Worm (Caenorhabditis elegans) whole organism, young adult: Measurements from ENCODE around the gene pals-18.
A peak's percentile ranks its signal among the peaks of the same experiment; 100 is the strongest.

Experiments
- D2030.7 ChIP-seq: fragments of 200-800 bp; sonication (Bioruptor generic); IDR thresholded peaks from 2 replicates; pipeline ENCODE4 v1.3.6; 2022; ENCODE audit warnings: missing genetic modification reagents, missing genetic modification characterization, missing compliant biosample characterization
- F33H1.4 ChIP-seq: fragments of 200-800 bp; sonication (Bioruptor generic); IDR thresholded peaks from 2 replicates; pipeline ENCODE4 v1.3.6; 2022; ENCODE audit warnings: missing genetic modification reagents, missing genetic modification characterization, missing compliant biosample characterization
- F49E8.2 ChIP-seq: sonication (generic microtip); optimal IDR thresholded peaks from 3 replicates; lab custom pipeline; 2017; ENCODE audit warnings: missing genetic modification characterization, mild to moderate bottlenecking, missing compliant biosample characterization, antibody characterized with exemption, moderate library complexity; ENCODE audit not compliant: insufficient read depth
- F52B5.7 ChIP-seq: sonication (generic microtip); optimal IDR thresholded peaks from 2 replicates; lab custom pipeline; 2016; ENCODE audit warnings: mild to moderate bottlenecking, missing genetic modification characterization, missing compliant biosample characterization
- K11D2.4 ChIP-seq: fragments of 200-800 bp; sonication (Bioruptor generic); IDR thresholded peaks from 2 replicates; pipeline ENCODE4 v1.3.6; 2022; ENCODE audit warnings: missing genetic modification reagents, missing genetic modification characterization, missing compliant biosample characterization
- T07F8.4 ChIP-seq: sonication (generic microtip); optimal IDR thresholded peaks from 2 replicates; lab custom pipeline; 2016; ENCODE audit warnings: mild to moderate bottlenecking, missing genetic modification characterization, moderate library complexity, missing compliant biosample characterization
- T26A5.8 ChIP-seq: sonication (generic microtip); optimal IDR thresholded peaks from 2 replicates; lab custom pipeline; 2016; ENCODE audit warnings: missing genetic modification characterization, missing compliant biosample characterization
- Y56A3A.18 ChIP-seq: fragments of 200-800 bp; sonication (Bioruptor generic); IDR thresholded peaks from 2 replicates; pipeline ENCODE4 v1.3.6; 2022; ENCODE audit warnings: missing genetic modification reagents, missing genetic modification characterization, missing compliant biosample characterization
- ama-1 ChIP-seq, 3 experiments: fragments of 150-350 bp in 1 of 3; sonication (generic microtip) in 2 of 3; optimal IDR thresholded peaks; 2 replicates each; lab custom pipeline; 2014 to 2018; ENCODE audit warnings: missing biosample characterization in 2 of 3, missing genetic modification characterization in 2 of 3, missing genetic modification reagents in 2 of 3
- aptf-3 ChIP-seq: fragments of 200-800 bp; sonication (Bioruptor generic); IDR thresholded peaks from 2 replicates; pipeline ENCODE4 v1.3.6; 2022; ENCODE audit warnings: missing genetic modification characterization, missing compliant biosample characterization
- atf-7 ChIP-seq: sonication (generic microtip); optimal IDR thresholded peaks from 2 replicates; lab custom pipeline; 2017; ENCODE audit warnings: mild to moderate bottlenecking, missing genetic modification characterization, missing compliant biosample characterization
- bed-1 ChIP-seq: fragments of 200-800 bp; sonication (Bioruptor generic); IDR thresholded peaks from 2 replicates; pipeline ENCODE4 v1.3.6; 2022; ENCODE audit warnings: missing genetic modification reagents, missing genetic modification characterization, missing compliant biosample characterization
- cebp-2 ChIP-seq: fragments of 200-800 bp; sonication (Bioruptor generic); IDR thresholded peaks from 2 replicates; pipeline ENCODE4 v1.3.6; 2022; ENCODE audit warnings: missing genetic modification characterization, missing compliant biosample characterization
- ceh-91 ChIP-seq: fragments of 200-800 bp; sonication (Bioruptor generic); IDR thresholded peaks from 2 replicates; pipeline ENCODE4 v1.3.6; 2022; ENCODE audit warnings: missing genetic modification reagents, missing genetic modification characterization, missing compliant biosample characterization
- die-1 ChIP-seq: sonication (generic microtip); optimal IDR thresholded peaks from 2 replicates; lab custom pipeline; 2016; ENCODE audit warnings: missing genotype, mild to moderate bottlenecking, missing genetic modification characterization, missing compliant biosample characterization
- him-1 ChIP-seq: sonication (generic microtip); optimal IDR thresholded peaks from 2 replicates; lab custom pipeline; 2016; ENCODE audit warnings: missing genotype, missing genetic modification reagents, missing genetic modification characterization, missing compliant biosample characterization
- hlh-12 ChIP-seq: sonication (generic microtip); optimal IDR thresholded peaks from 2 replicates; lab custom pipeline; 2016; ENCODE audit warnings: missing genetic modification characterization, missing compliant biosample characterization
- lag-1 ChIP-seq: fragments of 200-800 bp; sonication (Bioruptor generic); IDR thresholded peaks from 2 replicates; pipeline ENCODE4 v1.3.6; 2022; ENCODE audit warnings: missing genetic modification reagents, missing genetic modification characterization, missing compliant biosample characterization
- let-607 ChIP-seq, 2 experiments: fragments of 200-800 bp in 1 of 2; sonication (Bioruptor generic) in 1 of 2; sonication (generic microtip) in 1 of 2; optimal IDR thresholded peaks; 2 replicates each; lab custom pipeline; 2016 to 2018; ENCODE audit warnings: mild to moderate bottlenecking in 2 of 2, missing compliant biosample characterization in 2 of 2, missing genetic modification characterization in 2 of 2, moderate library complexity in 2 of 2, missing genotype in 1 of 2
- lin-35 ChIP-seq, 3 experiments: fragments of 150-350 bp in 2 of 3; sonication (generic microtip) in 1 of 3; optimal IDR thresholded peaks; 2 replicates each; lab custom pipeline; 2014 to 2018; ENCODE audit warnings: missing biosample characterization in 3 of 3, missing genetic modification characterization in 3 of 3, missing genetic modification reagents in 3 of 3
- lsy-27 ChIP-seq: sonication (generic microtip); optimal IDR thresholded peaks from 2 replicates; lab custom pipeline; 2017; ENCODE audit warnings: missing genetic modification characterization, mild to moderate bottlenecking, missing compliant biosample characterization, antibody characterized with exemption, missing genotype, borderline replicate concordance; ENCODE audit not compliant: insufficient read depth
- mcd-1 ChIP-seq: fragments of 200-800 bp; sonication (Bioruptor generic); IDR thresholded peaks from 2 replicates; pipeline ENCODE4 v1.3.6; 2022; ENCODE audit warnings: missing genetic modification reagents, missing genetic modification characterization, missing compliant biosample characterization
- nfyb-1 ChIP-seq: fragments of 200-800 bp; sonication (Bioruptor generic); IDR thresholded peaks from 2 replicates; pipeline ENCODE4 v1.3.6; 2022; ENCODE audit warnings: missing genetic modification reagents, missing genetic modification characterization, missing compliant biosample characterization
- nhr-80 ChIP-seq: sonication (generic microtip); optimal IDR thresholded peaks from 2 replicates; lab custom pipeline; 2016; ENCODE audit warnings: missing genetic modification characterization, missing compliant biosample characterization
- nhr-90 ChIP-seq: sonication (generic microtip); optimal IDR thresholded peaks from 2 replicates; lab custom pipeline; 2016; ENCODE audit warnings: missing genotype, mild to moderate bottlenecking, missing genetic modification characterization, missing compliant biosample characterization
- pha-4 ChIP-seq: fragments of 150-350 bp; sonication (generic microtip); optimal IDR thresholded peaks from 2 replicates; lab custom pipeline; 2014; ENCODE audit warnings: missing biosample characterization, missing genetic modification reagents, missing genetic modification characterization
- sea-2 ChIP-seq: fragments of 200-800 bp; sonication (Bioruptor generic); IDR thresholded peaks from 2 replicates; pipeline ENCODE4 v1.3.6; 2022; ENCODE audit warnings: missing genetic modification characterization, missing compliant biosample characterization
- tbx-9 ChIP-seq: sonication (generic microtip); optimal IDR thresholded peaks from 2 replicates; lab custom pipeline; 2016; ENCODE audit warnings: borderline replicate concordance, missing genetic modification characterization, inconsistent platforms, missing compliant biosample characterization
- tlf-1 ChIP-seq: fragments of 200-800 bp; sonication (Bioruptor generic); optimal IDR thresholded peaks from 2 replicates; lab custom pipeline; 2018; ENCODE audit warnings: mild to moderate bottlenecking, missing genetic modification characterization, missing compliant biosample characterization
- ztf-22 ChIP-seq: fragments of 200-800 bp; sonication (Bioruptor generic); optimal IDR thresholded peaks from 2 replicates; lab custom pipeline; 2018; ENCODE audit warnings: mild to moderate bottlenecking, missing genetic modification characterization, moderate library complexity, missing compliant biosample characterization
- ztf-25 ChIP-seq: fragments of 200-800 bp; sonication (Bioruptor generic); IDR thresholded peaks from 2 replicates; pipeline ENCODE4 v1.3.6; 2022; ENCODE audit warnings: missing genetic modification reagents, missing genetic modification characterization, missing compliant biosample characterization
- ztf-6 ChIP-seq: fragments of 200-800 bp; sonication (Bioruptor generic); IDR thresholded peaks from 2 replicates; pipeline ENCODE4 v1.3.6; 2022; ENCODE audit warnings: missing genetic modification reagents, missing genetic modification characterization, missing compliant biosample characterization

pals-18 gene

ce11 chrIII:1391752-1392151 is 11.5 kb upstream of the pals-18 start, which contains the start of gene pals-17:
pals-17 (minus strand) TSS chrIII:1391852.
- TF ChIP-seq ztf-6 (no peak), tlf-1 (no peak), K11D2.4 (GFP tag; lab: Robert Waterston, UW) (no peak)

DNA sequence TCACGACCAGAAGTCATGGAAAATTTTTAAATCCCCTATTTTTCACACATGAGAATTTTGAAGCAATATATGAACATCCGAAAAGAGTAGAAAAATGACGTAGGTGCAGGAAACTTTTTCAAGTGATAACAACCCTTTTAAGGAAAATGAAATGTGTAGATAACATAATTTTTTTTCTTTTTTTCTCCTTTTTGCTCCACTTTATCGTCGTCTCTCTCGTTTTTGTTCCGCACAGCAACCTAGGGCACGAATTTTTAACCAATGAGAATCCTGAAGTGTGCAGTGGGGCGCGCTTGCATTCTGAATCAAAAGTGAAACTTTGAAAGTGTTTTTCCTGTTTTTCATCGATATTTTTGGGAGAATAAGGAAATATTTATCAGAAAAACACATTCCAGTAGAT is 10.4 kb upstream of the pals-18 start:
- TF ChIP-seq let-607 (tag; optimal IDR thresholded peaks at IDR 0.05; lab: Kevin White, UChicago) (peak in 1 of 2 experiments; percentile 40), atf-7 (tag; lab: Kevin White, UChicago) (peak; percentile 52), F52B5.7 (tag; lab: Kevin White, UChicago) (no peak), lag-1 (no peak), mcd-1 (GFP tag; lab: Robert Waterston, UW) (peak; percentile 80), nhr-80 (tag; lab: Kevin White, UChicago) (peak; percentile 94), nfyb-1 (GFP tag; lab: Robert Waterston, UW) (peak; percentile 38; the same call in 1 of the 2 replicates), D2030.7 (no peak)

DNA sequence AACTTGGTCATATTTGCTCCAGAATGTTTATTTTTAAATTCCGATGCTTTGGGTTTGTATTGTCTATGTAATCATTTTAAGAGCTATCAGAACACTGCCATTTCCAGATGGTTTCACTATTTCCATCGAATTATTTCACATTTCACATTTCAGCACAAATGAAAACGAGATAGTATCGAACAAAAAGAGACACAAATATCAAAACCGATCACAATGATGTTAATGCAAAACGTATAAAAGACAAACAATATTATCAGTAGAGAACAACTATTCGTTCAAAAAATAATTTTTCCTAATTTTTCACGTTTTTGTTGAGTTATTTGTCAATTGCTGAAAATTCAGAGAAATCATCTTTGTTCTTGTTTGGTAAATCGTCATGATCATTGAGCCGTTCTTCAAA is 7.9 kb upstream of the pals-18 start:
- TF ChIP-seq ztf-22 (GFP tag; lab: Kevin White, UChicago) (no peak), nhr-80 (tag; lab: Kevin White, UChicago) (peak; percentile 67)

DNA sequence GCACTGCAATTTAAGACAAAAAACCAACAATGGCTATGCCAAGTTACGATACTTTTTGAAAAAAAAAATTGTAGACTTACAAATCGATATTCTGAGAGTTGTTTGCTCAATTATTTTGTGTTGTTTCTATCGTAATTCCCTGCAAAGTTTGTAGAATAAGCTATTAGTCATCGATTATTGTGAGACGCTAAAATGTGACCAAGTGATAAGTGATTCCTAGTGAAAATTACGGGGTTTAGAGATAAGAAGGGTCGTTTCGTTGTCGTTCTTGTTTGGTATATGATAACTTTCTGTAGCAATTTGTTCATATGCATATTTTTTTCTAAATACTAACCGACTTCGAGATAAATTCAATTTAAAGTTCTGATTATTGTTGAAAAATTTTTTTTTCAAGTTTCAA is 5.0 kb upstream of the pals-18 start:
- no peak for TF ChIP-seq ceh-91 (GFP tag; lab: Robert Waterston, UW)
- TF ChIP-seq bed-1 = no peak
- no peak for TF ChIP-seq T07F8.4 (tag; lab: Kevin White, UChicago)
- TF ChIP-seq nhr-80 (tag; lab: Kevin White, UChicago) = peak; percentile 38

ce11 chrIII:1399670-1400069 is 3.5 kb upstream of the pals-18 start, which contains the start of gene pals-16:
pals-16 (plus strand) TSS chrIII:1399970.
- TF ChIP-seq lin-35 (GFP tag; optimal IDR thresholded peaks at IDR 0.05; lab: Kevin White, UChicago) (no peak), die-1 (no peak), lsy-27 (no peak), F33H1.4 (no peak), ama-1 (optimal IDR thresholded peaks at IDR 0.05; lab: Kevin White, UChicago) (no peak), ama-1 (GFP tag; optimal IDR thresholded peaks at IDR 0.05; lab: Kevin White, UChicago) (no peak), Y56A3A.18 (GFP tag; lab: Robert Waterston, UW) (no peak), K11D2.4 (GFP tag; lab: Robert Waterston, UW) (no peak), T26A5.8 (tag; lab: Kevin White, UChicago) (no peak), ztf-25 (GFP tag; lab: Robert Waterston, UW) (no peak), F49E8.2 (tag; lab: Kevin White, UChicago) (no peak), sea-2 (GFP tag; lab: Robert Waterston, UW) (no peak), cebp-2 (GFP tag; lab: Robert Waterston, UW) (no peak), pha-4 (no peak), nhr-90 (no peak), aptf-3 (GFP tag; lab: Robert Waterston, UW) (no peak), ztf-6 (no peak), tbx-9 (tag; lab: Kevin White, UChicago) (no peak), atf-7 (tag; lab: Kevin White, UChicago) (no peak), him-1 (tag; lab: Kevin White, UChicago) (no peak), hlh-12 (tag; lab: Kevin White, UChicago) (no peak)
- TF ChIP-seq, all 124 proteins: peak for 0
